Worm (Caenorhabditis elegans): ENCODE results near the gene M01B2.13.
"Not testable (repeated sequence)": the region's sequence is repeated elsewhere in the genome, so short reads cannot be mapped to it uniquely, and the experiment has no call there.

Gene M01B2.13

ce11 chrV:15238552-15238951 is 27.2 kb downstream of the M01B2.13 start, which contains the start of gene srw-12:
srw-12 (minus strand) TSS chrV:15238652.
- no peak for TF ChIP-seq med-1 (GFP tag; optimal IDR thresholded peaks at IDR 0.05; ENCODE audit: insufficient read depth)
- TF ChIP-seq klf-2 (GFP tag; conservative IDR thresholded peaks at IDR 0.05): no peak
- TF ChIP-seq tab-1 (GFP tag; IDR thresholded peaks at IDR 0.05): no peak
- TF ChIP-seq cog-1 (tag; optimal IDR thresholded peaks at IDR 0.05): no peak
- no peak for TF ChIP-seq T22C8.4 (GFP tag; IDR thresholded peaks at IDR 0.05)
- TF ChIP-seq ref-1 (GFP tag; conservative IDR thresholded peaks at IDR 0.05): no peak
- no peak for TF ChIP-seq flt-1 (GFP tag; IDR thresholded peaks at IDR 0.05)
- no peak for TF ChIP-seq ztf-29 (GFP tag; IDR thresholded peaks at IDR 0.05)
- TF ChIP-seq ztf-23 (GFP tag; IDR thresholded peaks at IDR 0.05): no peak

- TF ChIP-seq ztf-29 (GFP tag; IDR thresholded peaks at IDR 0.05) (no peak), tab-1 (GFP tag; IDR thresholded peaks at IDR 0.05) (no peak), flt-1 (GFP tag; IDR thresholded peaks at IDR 0.05) (no peak), klf-2 (GFP tag; conservative IDR thresholded peaks at IDR 0.05) (no peak), cog-1 (tag; optimal IDR thresholded peaks at IDR 0.05) (no peak), T22C8.4 (GFP tag; IDR thresholded peaks at IDR 0.05) (no peak), med-1 (GFP tag; optimal IDR thresholded peaks at IDR 0.05; ENCODE audit: insufficient read depth) (no peak), ztf-23 (GFP tag; IDR thresholded peaks at IDR 0.05) (no peak), ref-1 (GFP tag; conservative IDR thresholded peaks at IDR 0.05) (no peak)
Observed at ce11 chrV:15235661-15236060, 30.1 kb downstream of the M01B2.13 start, which contains the start of gene nhr-164. nhr-164 (minus strand) TSS chrV:15235761.

- TF ChIP-seq med-1 (GFP tag; optimal IDR thresholded peaks at IDR 0.05; ENCODE audit: insufficient read depth) (no peak), klf-2 (GFP tag; conservative IDR thresholded peaks at IDR 0.05) (no peak), flt-1 (GFP tag; IDR thresholded peaks at IDR 0.05) (no peak), cog-1 (tag; optimal IDR thresholded peaks at IDR 0.05) (no peak), ztf-29 (GFP tag; IDR thresholded peaks at IDR 0.05) (no peak), ztf-23 (GFP tag; IDR thresholded peaks at IDR 0.05) (no peak), ref-1 (GFP tag; conservative IDR thresholded peaks at IDR 0.05) (no peak), tab-1 (GFP tag; IDR thresholded peaks at IDR 0.05) (no peak), T22C8.4 (GFP tag; IDR thresholded peaks at IDR 0.05) (no peak)
Observed at ce11 chrV:15232200-15232599, 33.5 kb downstream of the M01B2.13 start, which contains the start of gene srw-13. srw-13 (plus strand) TSS chrV:15232500.

- TF ChIP-seq T22C8.4 (GFP tag; IDR thresholded peaks at IDR 0.05) (no peak), cog-1 (tag; optimal IDR thresholded peaks at IDR 0.05) (no peak), med-1 (GFP tag; optimal IDR thresholded peaks at IDR 0.05; ENCODE audit: insufficient read depth) (no peak), ztf-23 (GFP tag; IDR thresholded peaks at IDR 0.05) (no peak), ztf-29 (GFP tag; IDR thresholded peaks at IDR 0.05) (no peak), klf-2 (GFP tag; conservative IDR thresholded peaks at IDR 0.05) (no peak), tab-1 (GFP tag; IDR thresholded peaks at IDR 0.05) (no peak), ref-1 (GFP tag; conservative IDR thresholded peaks at IDR 0.05) (no peak), flt-1 (GFP tag; IDR thresholded peaks at IDR 0.05) (no peak)
Observed at ce11 chrV:15230243-15230642, 35.5 kb downstream of the M01B2.13 start, which contains the start of gene srw-15. srw-15 (plus strand) TSS chrV:15230543.

ce11 chrV:15226206-15226605 is 39.5 kb downstream of the M01B2.13 start:
- TF ChIP-seq ref-1 (GFP tag; conservative IDR thresholded peaks at IDR 0.05) (no peak), cog-1 (tag; optimal IDR thresholded peaks at IDR 0.05) (no peak), tab-1 (GFP tag; IDR thresholded peaks at IDR 0.05) (no peak), flt-1 (GFP tag; IDR thresholded peaks at IDR 0.05) (no peak), T22C8.4 (GFP tag; IDR thresholded peaks at IDR 0.05) (no peak), klf-2 (GFP tag; conservative IDR thresholded peaks at IDR 0.05) (no peak), ztf-23 (GFP tag; IDR thresholded peaks at IDR 0.05) (no peak), ztf-29 (GFP tag; IDR thresholded peaks at IDR 0.05) (no peak), med-1 (GFP tag; optimal IDR thresholded peaks at IDR 0.05; ENCODE audit: insufficient read depth) (no peak)

ce11 chrV:15225650-15226049 is 40.1 kb downstream of the M01B2.13 start, which contains the start of gene srw-14:
srw-14 (plus strand) TSS chrV:15225950.
- TF ChIP-seq tab-1 (GFP tag; IDR thresholded peaks at IDR 0.05) (no peak), flt-1 (GFP tag; IDR thresholded peaks at IDR 0.05) (no peak), cog-1 (tag; optimal IDR thresholded peaks at IDR 0.05) (no peak), ztf-23 (GFP tag; IDR thresholded peaks at IDR 0.05) (no peak), ref-1 (GFP tag; conservative IDR thresholded peaks at IDR 0.05) (no peak)

- TF ChIP-seq T22C8.4 (GFP tag; IDR thresholded peaks at IDR 0.05) (no peak), ztf-23 (GFP tag; IDR thresholded peaks at IDR 0.05) (no peak), med-1 (GFP tag; optimal IDR thresholded peaks at IDR 0.05; ENCODE audit: insufficient read depth) (no peak), klf-2 (GFP tag; conservative IDR thresholded peaks at IDR 0.05) (no peak), cog-1 (tag; optimal IDR thresholded peaks at IDR 0.05) (no peak), tab-1 (GFP tag; IDR thresholded peaks at IDR 0.05) (no peak), flt-1 (GFP tag; IDR thresholded peaks at IDR 0.05) (no peak), ref-1 (GFP tag; conservative IDR thresholded peaks at IDR 0.05) (no peak), ztf-29 (GFP tag; IDR thresholded peaks at IDR 0.05) (no peak)
Observed at ce11 chrV:15223668-15224067, 42.0 kb downstream of the M01B2.13 start, which contains the start of gene srw-24. srw-24 (plus strand) TSS chrV:15223968.

- TF ChIP-seq flt-1 (GFP tag; IDR thresholded peaks at IDR 0.05) (no peak), ztf-23 (GFP tag; IDR thresholded peaks at IDR 0.05) (no peak), klf-2 (GFP tag; conservative IDR thresholded peaks at IDR 0.05) (no peak), T22C8.4 (GFP tag; IDR thresholded peaks at IDR 0.05) (no peak), med-1 (GFP tag; optimal IDR thresholded peaks at IDR 0.05; ENCODE audit: insufficient read depth) (no peak)
Observed at ce11 chrV:15221330-15221729, 44.4 kb downstream of the M01B2.13 start, which contains the start of gene irld-25. irld-25 (plus strand) TSS chrV:15221630.

ce11 chrV:15216705-15217104 is 49.0 kb downstream of the M01B2.13 start, which contains the start of gene sri-25:
sri-25 (plus strand) TSS chrV:15217005.
- TF ChIP-seq ztf-23 (GFP tag; IDR thresholded peaks at IDR 0.05) (no peak), cog-1 (tag; optimal IDR thresholded peaks at IDR 0.05) (no peak), med-1 (GFP tag; optimal IDR thresholded peaks at IDR 0.05; ENCODE audit: insufficient read depth) (no peak), ref-1 (GFP tag; conservative IDR thresholded peaks at IDR 0.05) (no peak), klf-2 (GFP tag; conservative IDR thresholded peaks at IDR 0.05) (no peak), tab-1 (GFP tag; IDR thresholded peaks at IDR 0.05) (no peak), ztf-29 (GFP tag; IDR thresholded peaks at IDR 0.05) (no peak), flt-1 (GFP tag; IDR thresholded peaks at IDR 0.05) (no peak), T22C8.4 (GFP tag; IDR thresholded peaks at IDR 0.05) (no peak)

ce11 chrV:15215175-15215574 is 50.5 kb downstream of the M01B2.13 start, which contains the start of gene sri-26:
sri-26 (plus strand) TSS chrV:15215475.
- not testable (repeated sequence) for TF ChIP-seq cog-1 (tag; optimal IDR thresholded peaks at IDR 0.05); tab-1 (GFP tag; IDR thresholded peaks at IDR 0.05); ztf-23 (GFP tag; IDR thresholded peaks at IDR 0.05)

Measured in whole organism, midembryonic.